Worm (Caenorhabditis elegans): ENCODE results near the gene F54E7.9.

The F54E7.9 gene

ce11 chrIII:5715467-5715866 is 37.8 kb upstream of the F54E7.9 start:
- TF ChIP-seq ztf-23 (GFP tag; IDR thresholded peaks at IDR 0.05) (peak; percentile 55; the same call in 1 of the 2 replicates), ztf-29 (GFP tag; IDR thresholded peaks at IDR 0.05) (peak; percentile 32; the same call in 1 of the 2 replicates), cog-1 (tag; optimal IDR thresholded peaks at IDR 0.05) (peak; percentile 77), T22C8.4 (GFP tag; IDR thresholded peaks at IDR 0.05) (no peak), flt-1 (GFP tag; IDR thresholded peaks at IDR 0.05) (0 out of 2 replicates have a peak, but pooled peaks have one; percentile 34), med-1 (GFP tag; optimal IDR thresholded peaks at IDR 0.05; ENCODE audit: insufficient read depth) (no peak)

ce11 chrIII:5714984-5715454 is 37.3 kb upstream of the F54E7.9 start:
- TF ChIP-seq med-1 (GFP tag; optimal IDR thresholded peaks at IDR 0.05; ENCODE audit: insufficient read depth), result no peak
- peak; percentile 15; the same call in 1 of the 2 replicates for TF ChIP-seq flt-1 (GFP tag; IDR thresholded peaks at IDR 0.05)

ce11 chrIII:5714230-5714983 is 36.7 kb upstream of the F54E7.9 start, which contains the start of gene arf-1:
TSS of gene arf-1 (plus strand) at chrIII:5714886.
- TF ChIP-seq T22C8.4 (GFP tag; IDR thresholded peaks at IDR 0.05), result no peak
- TF ChIP-seq klf-2 (GFP tag; conservative IDR thresholded peaks at IDR 0.05), result no peak
- TF ChIP-seq tab-1 (GFP tag; IDR thresholded peaks at IDR 0.05), result no peak
- no peak for TF ChIP-seq cog-1 (tag; optimal IDR thresholded peaks at IDR 0.05)
- TF ChIP-seq ref-1 (GFP tag; conservative IDR thresholded peaks at IDR 0.05), result no peak
- TF ChIP-seq med-1 (GFP tag; optimal IDR thresholded peaks at IDR 0.05; ENCODE audit: insufficient read depth), result no peak

ce11 chrIII:5711881-5712643 is 34.4 kb upstream of the F54E7.9 start:
- TF ChIP-seq T22C8.4 (GFP tag; IDR thresholded peaks at IDR 0.05), result no peak
- TF ChIP-seq ref-1 (GFP tag; conservative IDR thresholded peaks at IDR 0.05), result no peak
- no peak for TF ChIP-seq klf-2 (GFP tag; conservative IDR thresholded peaks at IDR 0.05)
- no peak for TF ChIP-seq ztf-29 (GFP tag; IDR thresholded peaks at IDR 0.05)
- TF ChIP-seq ztf-23 (GFP tag; IDR thresholded peaks at IDR 0.05), result no peak
- TF ChIP-seq tab-1 (GFP tag; IDR thresholded peaks at IDR 0.05), result no peak
- no peak for TF ChIP-seq med-1 (GFP tag; optimal IDR thresholded peaks at IDR 0.05; ENCODE audit: insufficient read depth)
- TF ChIP-seq flt-1 (GFP tag; IDR thresholded peaks at IDR 0.05), result no peak
- TF ChIP-seq cog-1 (tag; optimal IDR thresholded peaks at IDR 0.05), result no peak

- TF ChIP-seq ztf-23 (GFP tag; IDR thresholded peaks at IDR 0.05) (no peak), tab-1 (GFP tag; IDR thresholded peaks at IDR 0.05) (no peak), T22C8.4 (GFP tag; IDR thresholded peaks at IDR 0.05) (no peak), med-1 (GFP tag; optimal IDR thresholded peaks at IDR 0.05; ENCODE audit: insufficient read depth) (no peak), klf-2 (GFP tag; conservative IDR thresholded peaks at IDR 0.05) (no peak), cog-1 (tag; optimal IDR thresholded peaks at IDR 0.05) (no peak), flt-1 (GFP tag; IDR thresholded peaks at IDR 0.05) (no peak), ref-1 (GFP tag; conservative IDR thresholded peaks at IDR 0.05) (no peak), ztf-29 (GFP tag; IDR thresholded peaks at IDR 0.05) (no peak)
Observed at ce11 chrIII:5711242-5711641, 33.6 kb upstream of the F54E7.9 start, which contains the start of gene rbm-26. TSS of gene rbm-26 (plus strand) at chrIII:5711542.

- TF ChIP-seq flt-1 (GFP tag; IDR thresholded peaks at IDR 0.05) (no peak), T22C8.4 (GFP tag; IDR thresholded peaks at IDR 0.05) (no peak), tab-1 (GFP tag; IDR thresholded peaks at IDR 0.05) (no peak), ztf-23 (GFP tag; IDR thresholded peaks at IDR 0.05) (no peak), ref-1 (GFP tag; conservative IDR thresholded peaks at IDR 0.05) (no peak), klf-2 (GFP tag; conservative IDR thresholded peaks at IDR 0.05) (no peak), med-1 (GFP tag; optimal IDR thresholded peaks at IDR 0.05; ENCODE audit: insufficient read depth) (no peak), cog-1 (tag; optimal IDR thresholded peaks at IDR 0.05) (no peak), ztf-29 (GFP tag; IDR thresholded peaks at IDR 0.05) (no peak)
Observed at ce11 chrIII:5710676-5711075, 33.0 kb upstream of the F54E7.9 start.

ce11 chrIII:5710045-5710444 is 32.4 kb upstream of the F54E7.9 start, which contains the start of gene B0336.12:
TSS of gene B0336.12 (minus strand) at chrIII:5710145.
- no peak for TF ChIP-seq ztf-29 (GFP tag; IDR thresholded peaks at IDR 0.05)
- TF ChIP-seq ztf-23 (GFP tag; IDR thresholded peaks at IDR 0.05), result no peak
- no peak for TF ChIP-seq med-1 (GFP tag; optimal IDR thresholded peaks at IDR 0.05; ENCODE audit: insufficient read depth)
- TF ChIP-seq ref-1 (GFP tag; conservative IDR thresholded peaks at IDR 0.05), result no peak
- no peak for TF ChIP-seq tab-1 (GFP tag; IDR thresholded peaks at IDR 0.05)
- no peak for TF ChIP-seq flt-1 (GFP tag; IDR thresholded peaks at IDR 0.05)
- no peak for TF ChIP-seq klf-2 (GFP tag; conservative IDR thresholded peaks at IDR 0.05)
- TF ChIP-seq T22C8.4 (GFP tag; IDR thresholded peaks at IDR 0.05), result no peak
- no peak for TF ChIP-seq cog-1 (tag; optimal IDR thresholded peaks at IDR 0.05)

ce11 chrIII:5709224-5709623 is 31.5 kb upstream of the F54E7.9 start, which contains the start of gene hpo-28:
TSS of gene hpo-28 (minus strand) at chrIII:5709324.
- TF ChIP-seq T22C8.4 (GFP tag; IDR thresholded peaks at IDR 0.05), result no peak

- TF ChIP-seq med-1 (GFP tag; optimal IDR thresholded peaks at IDR 0.05; ENCODE audit: insufficient read depth) (no peak), ref-1 (GFP tag; conservative IDR thresholded peaks at IDR 0.05) (no peak), T22C8.4 (GFP tag; IDR thresholded peaks at IDR 0.05) (no peak), flt-1 (GFP tag; IDR thresholded peaks at IDR 0.05) (no peak), ztf-23 (GFP tag; IDR thresholded peaks at IDR 0.05) (no peak), klf-2 (GFP tag; conservative IDR thresholded peaks at IDR 0.05) (no peak)
Observed at ce11 chrIII:5708024-5708423, 30.3 kb upstream of the F54E7.9 start.

Measured in whole organism, midembryonic.